Worm (Caenorhabditis elegans): ENCODE measurements around the gene kel-1.

ce11 chrII:11642025-11642424 lies 46.7 kb upstream of the kel-1 start:
- TF ChIP-seq him-1 (tag; optimal IDR thresholded peaks at IDR 0.05) (no peak), W03F9.2 (tag; optimal IDR thresholded peaks at IDR 0.05) (no peak)
